Fruit fly (Drosophila melanogaster) whole organism, embryonic: ENCODE results near the gene CG32271.

Experiments
- Abd-B ChIP-seq: fragments of 200-800 bp; sonication (Bioruptor generic); optimal IDR thresholded peaks from 2 replicates; lab custom pipeline; 2018; ENCODE audit warnings: missing biosample characterization, mild to moderate bottlenecking, missing genetic modification characterization, moderate library complexity
- Awh ChIP-seq: fragments of 200-800 bp; sonication (Bioruptor generic); IDR thresholded peaks from 2 replicates; pipeline ENCODE4, ENCODE4 v1.3.6; 2022; ENCODE audit warnings: missing biosample characterization, missing genetic modification characterization
- Blimp-1 ChIP-seq: fragments of 200-800 bp; sonication (Bioruptor generic); optimal IDR thresholded peaks from 3 replicates; lab custom pipeline; 2018; ENCODE audit warnings: missing biosample characterization, missing genetic modification characterization, mild to moderate bottlenecking, moderate library complexity, missing genetic modification reagents
- CG10209 ChIP-seq: fragments of 200-800 bp; sonication (Bioruptor generic); optimal IDR thresholded peaks from 3 replicates; lab custom pipeline; 2017; ENCODE audit warnings: missing biosample characterization, mild to moderate bottlenecking, missing genetic modification characterization, missing genetic modification reagents
- CG11398 ChIP-seq: fragments of 200-800 bp; sonication (Bioruptor generic); optimal IDR thresholded peaks from 2 replicates; lab custom pipeline; 2016; ENCODE audit warnings: missing biosample characterization, missing genetic modification characterization
- CG11560 ChIP-seq: fragments of 200-800 bp; sonication (Bioruptor generic); IDR thresholded peaks from 3 replicates; pipeline ENCODE4 v1.3.6; 2022; ENCODE audit warnings: missing biosample characterization, missing genetic modification characterization
- CG12219 ChIP-seq: fragments of 200-800 bp; sonication (Bioruptor generic); optimal IDR thresholded peaks from 3 replicates; lab custom pipeline; 2018; ENCODE audit warnings: missing biosample characterization, mild to moderate bottlenecking, missing genetic modification characterization
- CG14710 ChIP-seq: fragments of 200-800 bp; sonication (Bioruptor generic); optimal IDR thresholded peaks from 3 replicates; lab custom pipeline; 2019; ENCODE audit warnings: missing biosample characterization, mild to moderate bottlenecking, missing genetic modification characterization, moderate library complexity
- CG15514 ChIP-seq: fragments of 200-800 bp; sonication (Bioruptor generic); optimal IDR thresholded peaks from 3 replicates; lab custom pipeline; 2017; ENCODE audit warnings: missing biosample characterization, missing genetic modification characterization, mild to moderate bottlenecking, moderate library complexity, missing genetic modification reagents
- CG16813 ChIP-seq: fragments of 200-800 bp; sonication (Bioruptor generic); IDR thresholded peaks from 3 replicates; pipeline ENCODE4 v1.3.6; 2022; ENCODE audit warnings: missing biosample characterization, missing genetic modification characterization; ENCODE audit not compliant: partially characterized antibody
- CG17359 ChIP-seq: fragments of 200-800 bp; sonication (Bioruptor generic); optimal IDR thresholded peaks from 3 replicates; lab custom pipeline; 2018; ENCODE audit warnings: missing biosample characterization, mild to moderate bottlenecking, missing genetic modification characterization, moderate library complexity
- CG17568 ChIP-seq: fragments of 200-800 bp; sonication (Bioruptor generic); optimal IDR thresholded peaks from 2 replicates; lab custom pipeline; 2018; ENCODE audit warnings: missing biosample characterization, mild to moderate bottlenecking, missing genetic modification characterization, moderate library complexity
- CG3065 ChIP-seq: fragments of 200-800 bp; sonication (Bioruptor generic); optimal IDR thresholded peaks from 2 replicates; lab custom pipeline; 2016; ENCODE audit warnings: missing biosample characterization, missing genetic modification characterization
- CG42726 ChIP-seq: fragments of 200-800 bp; sonication (Bioruptor generic); IDR thresholded peaks from 2 replicates; pipeline ENCODE4 v1.3.6; 2022; ENCODE audit warnings: missing biosample characterization, missing genetic modification characterization; ENCODE audit not compliant: partially characterized antibody
- CG4282 ChIP-seq: fragments of 200-800 bp; sonication (Bioruptor generic); optimal IDR thresholded peaks from 2 replicates; lab custom pipeline; 2016; ENCODE audit warnings: missing biosample characterization, missing genetic modification characterization
- CG4730 ChIP-seq: fragments of 200-800 bp; sonication (Bioruptor generic); IDR thresholded peaks from 2 replicates; pipeline ENCODE4 v1.3.6; 2022; ENCODE audit warnings: missing biosample characterization, missing genetic modification characterization
- CG6272 ChIP-seq: fragments of 200-800 bp; sonication (Bioruptor generic); IDR thresholded peaks from 2 replicates; pipeline ENCODE4 v1.3.6; 2022; ENCODE audit warnings: missing biosample characterization, missing genetic modification characterization
- CG6689 ChIP-seq: fragments of 200-800 bp; sonication (Bioruptor generic); IDR thresholded peaks from 2 replicates; pipeline ENCODE4 v1.3.6; 2022; ENCODE audit warnings: missing biosample characterization, missing genetic modification characterization
- CG8089 ChIP-seq: fragments of 200-800 bp; sonication (Bioruptor generic); optimal IDR thresholded peaks from 3 replicates; lab custom pipeline; 2016; ENCODE audit warnings: missing biosample characterization, missing genetic modification characterization
- CG9932 ChIP-seq: fragments of 200-800 bp; sonication (Bioruptor generic); IDR thresholded peaks from 2 replicates; pipeline ENCODE4 v1.3.6; 2022; ENCODE audit warnings: missing biosample characterization, missing genetic modification characterization
- CHES-1-like ChIP-seq: fragments of 200-800 bp; sonication (Bioruptor generic); optimal IDR thresholded peaks from 2 replicates; lab custom pipeline; 2016; ENCODE audit warnings: missing biosample characterization, missing genetic modification characterization
- Camta ChIP-seq: fragments of 200-800 bp; sonication (Bioruptor generic); optimal IDR thresholded peaks from 2 replicates; lab custom pipeline; 2016; ENCODE audit warnings: missing biosample characterization, missing genetic modification characterization
- Dbx ChIP-seq: fragments of 200-800 bp; sonication (Bioruptor generic); IDR thresholded peaks from 3 replicates; pipeline ENCODE4 v1.3.6; 2022; ENCODE audit warnings: missing biosample characterization, missing genetic modification characterization
- Doc2 ChIP-seq: fragments of 200-800 bp; sonication (Bioruptor generic); IDR thresholded peaks from 2 replicates; pipeline ENCODE4 v1.3.6; 2022; ENCODE audit warnings: missing biosample characterization, missing genetic modification characterization
- Fer1 ChIP-seq: fragments of 200-800 bp; sonication (Bioruptor generic); optimal IDR thresholded peaks from 2 replicates; lab custom pipeline; 2017; ENCODE audit warnings: missing biosample characterization, mild to moderate bottlenecking, missing genetic modification characterization
- Fer3 ChIP-seq: fragments of 200-800 bp; sonication (Bioruptor generic); optimal IDR thresholded peaks from 2 replicates; lab custom pipeline; 2018; ENCODE audit warnings: missing biosample characterization, mild to moderate bottlenecking, missing genetic modification characterization, moderate library complexity
- Mrtf ChIP-seq: fragments of 200-800 bp; sonication (Bioruptor generic); IDR thresholded peaks from 3 replicates; pipeline ENCODE4 v1.3.6; 2022; ENCODE audit warnings: missing biosample characterization, missing genetic modification characterization
- Oli ChIP-seq: fragments of 200-800 bp; sonication (Bioruptor generic); optimal IDR thresholded peaks from 2 replicates; lab custom pipeline; 2018; ENCODE audit warnings: missing biosample characterization, mild to moderate bottlenecking, missing genetic modification characterization, moderate library complexity
- Scr ChIP-seq: fragments of 200-800 bp; sonication (Bioruptor generic); IDR thresholded peaks from 2 replicates; pipeline ENCODE4 v1.3.6; 2022; ENCODE audit warnings: missing biosample characterization, missing genetic modification characterization; ENCODE audit not compliant: partially characterized antibody
- aop ChIP-seq: fragments of 200-800 bp; sonication (Bioruptor generic); IDR thresholded peaks from 2 replicates; pipeline ENCODE4 v1.3.6; 2022; ENCODE audit warnings: missing biosample characterization, missing genetic modification characterization
- ara ChIP-seq: fragments of 200-800 bp; sonication (Bioruptor generic); IDR thresholded peaks from 2 replicates; pipeline ENCODE4 v1.3.6; 2022; ENCODE audit warnings: missing biosample characterization, missing genetic modification characterization
- ase ChIP-seq: fragments of 200-800 bp; sonication (Bioruptor generic); IDR thresholded peaks from 3 replicates; pipeline ENCODE4 v1.3.6; 2022; ENCODE audit warnings: missing biosample characterization, missing genetic modification characterization
- bsh ChIP-seq, 2 experiments: fragments of 200-800 bp; sonication (Bioruptor generic); optimal IDR thresholded peaks; 2 replicates each; lab custom pipeline; 2017 to 2018; ENCODE audit warnings: mild to moderate bottlenecking in 2 of 2, missing biosample characterization in 2 of 2, missing genetic modification characterization in 2 of 2, moderate library complexity in 1 of 2
- cad ChIP-seq: fragments of >200 bp; optimal IDR thresholded peaks from 2 replicates; lab custom pipeline; 2017; ENCODE audit warnings: missing biosample characterization, missing genetic modification characterization
- crc ChIP-seq: fragments of 200-800 bp; sonication (Bioruptor generic); optimal IDR thresholded peaks from 2 replicates; lab custom pipeline; 2016; ENCODE audit warnings: missing biosample characterization, missing genetic modification characterization
- crp ChIP-seq, 2 experiments: fragments of 200-800 bp; sonication (Bioruptor generic); optimal IDR thresholded peaks; 2 replicates in 1 of 2; 3 replicates in 1 of 2; lab custom pipeline; 2017; ENCODE audit warnings: missing biosample characterization in 2 of 2, missing genetic modification characterization in 2 of 2, mild to moderate bottlenecking in 1 of 2, moderate library complexity in 1 of 2
- cwo ChIP-seq: fragments of 200-800 bp; sonication (Bioruptor generic); optimal IDR thresholded peaks from 3 replicates; lab custom pipeline; 2017; ENCODE audit warnings: missing biosample characterization, missing genetic modification characterization, mild to moderate bottlenecking, moderate library complexity, missing genetic modification reagents
- dmrt99B ChIP-seq: fragments of 200-800 bp; sonication (Bioruptor generic); optimal IDR thresholded peaks from 2 replicates; lab custom pipeline; 2018; ENCODE audit warnings: missing biosample characterization, mild to moderate bottlenecking, missing genetic modification characterization, moderate library complexity
- gce ChIP-seq: fragments of 200-800 bp; sonication (Bioruptor generic); IDR thresholded peaks from 3 replicates; pipeline ENCODE4 v1.3.6; 2022; ENCODE audit warnings: missing biosample characterization, missing genetic modification characterization
- gem ChIP-seq: fragments of 200-800 bp; sonication (Bioruptor generic); optimal IDR thresholded peaks from 2 replicates; lab custom pipeline; 2019; ENCODE audit warnings: missing biosample characterization, mild to moderate bottlenecking, missing genetic modification characterization, moderate library complexity
- hb ChIP-seq: fragments of 200-800 bp; sonication (Bioruptor generic); IDR thresholded peaks from 3 replicates; pipeline ENCODE4 v1.3.6; 2022; ENCODE audit warnings: missing biosample characterization, missing genetic modification characterization; ENCODE audit not compliant: partially characterized antibody
- ken ChIP-seq: fragments of 200-800 bp; sonication (Bioruptor generic); IDR thresholded peaks from 3 replicates; pipeline ENCODE4 v1.3.6; 2022; ENCODE audit warnings: missing biosample characterization, missing genetic modification characterization
- lilli ChIP-seq: fragments of 200-800 bp; sonication (Bioruptor generic); optimal IDR thresholded peaks from 3 replicates; lab custom pipeline; 2016; ENCODE audit warnings: missing biosample characterization, missing genetic modification characterization
- nmo ChIP-seq: fragments of 200-800 bp; sonication (Bioruptor generic); optimal IDR thresholded peaks from 2 replicates; lab custom pipeline; 2018; ENCODE audit warnings: missing biosample characterization, mild to moderate bottlenecking, missing genetic modification characterization, moderate library complexity
- org-1 ChIP-seq: fragments of 200-800 bp; sonication (Bioruptor generic); optimal IDR thresholded peaks from 2 replicates; lab custom pipeline; 2017; ENCODE audit warnings: missing biosample characterization, missing genetic modification characterization
- prd ChIP-seq, 3 experiments: fragments of >200 bp in 2 of 3; fragments of 200-800 bp in 1 of 3; sonication (Bioruptor generic) in 1 of 3; optimal IDR thresholded peaks in 2 of 3; IDR thresholded peaks in 1 of 3; 2 replicates in 2 of 3; 3 replicates in 1 of 3; pipeline versions ENCODE4 v1.3.6 to Lab custom; 2017 to 2022; ENCODE audit warnings: missing biosample characterization in 1 of 3, missing genetic modification characterization in 1 of 3
- pros ChIP-seq: fragments of 200-800 bp; sonication (Bioruptor generic); optimal IDR thresholded peaks from 3 replicates; lab custom pipeline; 2019; ENCODE audit warnings: missing biosample characterization, mild to moderate bottlenecking, missing genetic modification characterization, moderate library complexity
- sima ChIP-seq: fragments of 200-800 bp; sonication (Bioruptor generic); optimal IDR thresholded peaks from 2 replicates; lab custom pipeline; 2016; ENCODE audit warnings: missing biosample characterization, missing genetic modification characterization
- sisA ChIP-seq: fragments of 200-800 bp; sonication (Bioruptor generic); IDR thresholded peaks from 2 replicates; pipeline ENCODE4 v1.3.6; 2022; ENCODE audit warnings: missing biosample characterization, missing genetic modification characterization
- slbo ChIP-seq: fragments of 200-800 bp; sonication (Bioruptor generic); IDR thresholded peaks from 2 replicates; pipeline ENCODE4 v1.3.6; 2022; ENCODE audit warnings: missing biosample characterization, missing genetic modification characterization
- ssp ChIP-seq: fragments of 200-800 bp; sonication (Bioruptor generic); IDR thresholded peaks from 2 replicates; pipeline ENCODE4 v1.3.6; 2022; ENCODE audit warnings: missing biosample characterization, missing genetic modification characterization
- wor ChIP-seq: fragments of 200-800 bp; sonication (Bioruptor generic); IDR thresholded peaks from 2 replicates; pipeline ENCODE4 v1.3.6; 2022; ENCODE audit warnings: missing biosample characterization, missing genetic modification characterization

The CG32271 gene

DNA sequence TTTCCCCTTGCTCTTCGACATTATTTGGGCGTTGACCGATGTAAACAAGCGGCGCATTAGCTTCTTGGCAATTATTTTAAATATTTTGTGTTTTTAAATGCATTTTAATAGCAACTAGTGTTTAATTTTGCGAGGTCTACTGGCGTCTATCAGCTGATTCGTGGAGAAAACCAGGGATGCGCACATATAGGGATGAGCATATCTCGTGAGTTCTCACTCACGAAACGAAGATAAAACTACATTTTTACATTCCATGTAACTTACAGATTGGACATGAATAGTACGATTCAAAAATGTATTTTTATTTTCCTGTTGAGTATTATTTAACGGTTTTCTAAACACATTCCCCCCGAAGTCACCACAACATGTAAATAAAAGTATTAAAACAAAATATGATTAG is 5.5 kb downstream of the CG32271 start, which contains the start of gene CG14966 (continued):
- TF ChIP-seq nmo (GFP tag; lab: Kevin White, UChicago) (peak; percentile 43), lilli (peak; percentile 56), pros (GFP tag; lab: Kevin White, UChicago) (no peak), CG4730 (no peak), CG12219 (GFP tag; lab: Kevin White, UChicago) (no peak), gce (no peak), aop (no peak), CG8089 (GFP tag; lab: Kevin White, UChicago) (no peak), Blimp-1 (GFP tag; lab: Kevin White, UChicago) (no peak), cwo (GFP tag; lab: Kevin White, UChicago) (no peak), CG17359 (tag; lab: Kevin White, UChicago) (no peak), CG4282 (no peak), CG17568 (GFP tag; lab: Kevin White, UChicago) (no peak), Fer1 (peak; percentile 31), slbo (peak; percentile 63; the same call in 1 of the 2 replicates), CG9932 (GFP tag; lab: Robert Waterston, UW) (peak; percentile 78), crp (GFP tag; optimal IDR thresholded peaks at IDR 0.05; lab: Kevin White, UChicago) (peak; percentile 84 to 98), prd (optimal IDR thresholded peaks at IDR 0.05; lab: Kevin White, UChicago) (no peak), prd (GFP tag; IDR thresholded peaks at IDR 0.05; lab: Robert Waterston, UW) (0 out of 3 replicates have a peak, but pooled peaks have one; percentile 8), wor (GFP tag; lab: Robert Waterston, UW) (no peak), CG11398 (no peak), CG16813 (GFP tag; lab: Robert Waterston, UW) (peak; percentile 91), gem (tag; lab: Kevin White, UChicago) (peak; percentile 33), Mrtf (no peak), CG11560 (tag; lab: Robert Waterston, UW) (0 out of 3 replicates have a peak, but pooled peaks have one; percentile 42), Dbx (GFP tag; lab: Robert Waterston, UW) (peak; percentile 57; the same call in 2 of the 3 replicates), CG6272 (no peak), CG14710 (tag; lab: Kevin White, UChicago) (peak; percentile 57), bsh (GFP tag; optimal IDR thresholded peaks at IDR 0.05; lab: Kevin White, UChicago) (no peak), sisA (GFP tag; lab: Robert Waterston, UW) (no peak), Oli (tag; lab: Kevin White, UChicago) (no peak), Doc2 (no peak), Awh (no peak), sima (GFP tag; lab: Kevin White, UChicago) (no peak)

DNA sequence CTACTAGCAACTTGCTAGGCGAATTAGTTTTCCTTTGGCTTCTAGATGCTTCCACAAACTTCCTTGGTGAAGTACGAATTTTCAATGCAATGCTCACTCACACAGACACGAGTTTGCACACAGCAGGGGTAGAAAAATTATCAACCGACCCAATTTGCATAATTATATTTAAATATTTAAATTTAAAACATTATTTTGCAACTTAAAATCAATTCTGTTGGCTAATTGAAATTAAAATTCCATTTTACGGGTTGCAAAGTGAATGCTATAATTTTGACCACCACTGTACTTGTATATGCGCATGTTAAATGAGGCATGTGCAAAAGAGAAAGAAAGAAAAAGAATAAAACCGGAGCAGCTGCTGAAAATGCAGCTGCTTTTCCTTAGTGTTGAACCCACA is 8.9 kb downstream of the CG32271 start:
- peak; percentile 88 for TF ChIP-seq Abd-B (GFP tag; lab: Kevin White, UChicago)
- TF ChIP-seq CHES-1-like (GFP tag; lab: Kevin White, UChicago): peak; percentile 11
- TF ChIP-seq CG10209 (GFP tag; lab: Kevin White, UChicago): peak; percentile 92
- TF ChIP-seq cad (GFP tag; lab: Kevin White, UChicago): no peak
- peak; percentile 88 for TF ChIP-seq ase (GFP tag; lab: Robert Waterston, UW)
- peak; percentile 63 for TF ChIP-seq CG3065 (GFP tag; lab: Kevin White, UChicago)
- no peak for TF ChIP-seq Scr
- peak; percentile 79 for TF ChIP-seq ssp
- TF ChIP-seq ara: peak; percentile 93
- TF ChIP-seq nmo (GFP tag; lab: Kevin White, UChicago): peak; percentile 96
- no peak for TF ChIP-seq crc (GFP tag; lab: Kevin White, UChicago)
- peak; percentile 89 for TF ChIP-seq ken (GFP tag; lab: Robert Waterston, UW)
- TF ChIP-seq CG42726 (GFP tag; lab: Robert Waterston, UW): no peak
- peak; percentile 32 for TF ChIP-seq Camta
- no peak for TF ChIP-seq hb
- peak; percentile 87 for TF ChIP-seq org-1 (GFP tag; lab: Kevin White, UChicago)
- TF ChIP-seq CG15514 (GFP tag; lab: Kevin White, UChicago): peak; percentile 88
- TF ChIP-seq Fer3 (tag; lab: Kevin White, UChicago): peak; percentile 96
- peak; percentile 96 for TF ChIP-seq dmrt99B (tag; lab: Kevin White, UChicago)
- peak; percentile 94 for TF ChIP-seq CG6689
